Fruit fly (Drosophila melanogaster) whole organism, embryonic: ENCODE measurements around the gene Tgt.
A peak's percentile ranks its signal among the peaks of the same experiment; 100 is the strongest.

Source experiments
- Atf3 ChIP-seq: fragments of 200-800 bp; sonication (Bioruptor generic); optimal IDR thresholded peaks from 3 replicates; lab custom pipeline; 2016; ENCODE audit warnings: missing biosample characterization, missing genetic modification characterization
- CG10209 ChIP-seq: fragments of 200-800 bp; sonication (Bioruptor generic); optimal IDR thresholded peaks from 3 replicates; lab custom pipeline; 2017; ENCODE audit warnings: missing biosample characterization, mild to moderate bottlenecking, missing genetic modification characterization, missing genetic modification reagents
- CG10959 ChIP-seq: fragments of 200-800 bp; sonication (Bioruptor generic); IDR thresholded peaks from 2 replicates; pipeline ENCODE4 v1.3.6; 2022; ENCODE audit warnings: missing biosample characterization, missing genetic modification characterization
- CG10979 ChIP-seq: fragments of 200-800 bp; sonication (Bioruptor generic); optimal IDR thresholded peaks from 2 replicates; lab custom pipeline; 2018; ENCODE audit warnings: missing biosample characterization, mild to moderate bottlenecking, missing genetic modification characterization, moderate library complexity
- CG11398 ChIP-seq: fragments of 200-800 bp; sonication (Bioruptor generic); optimal IDR thresholded peaks from 2 replicates; lab custom pipeline; 2016; ENCODE audit warnings: missing biosample characterization, missing genetic modification characterization
- CG11723 ChIP-seq: fragments of 200-800 bp; sonication (Bioruptor generic); optimal IDR thresholded peaks from 2 replicates; lab custom pipeline; 2017; ENCODE audit warnings: missing biosample characterization, mild to moderate bottlenecking, missing genetic modification characterization
- CG12391 ChIP-seq: fragments of 200-800 bp; sonication (Bioruptor generic); optimal IDR thresholded peaks from 3 replicates; lab custom pipeline; 2018; ENCODE audit warnings: missing biosample characterization, mild to moderate bottlenecking, missing genetic modification characterization, moderate library complexity
- CG12744 ChIP-seq: fragments of 200-800 bp; sonication (Bioruptor generic); optimal IDR thresholded peaks from 2 replicates; lab custom pipeline; 2016; ENCODE audit warnings: missing biosample characterization, missing genetic modification characterization
- CG12769 ChIP-seq: fragments of 200-800 bp; sonication (Bioruptor generic); optimal IDR thresholded peaks from 2 replicates; lab custom pipeline; 2019; ENCODE audit warnings: missing biosample characterization, mild to moderate bottlenecking, missing genetic modification characterization, moderate library complexity
- CG13287 ChIP-seq: fragments of 200-800 bp; sonication (Bioruptor generic); IDR thresholded peaks from 2 replicates; pipeline ENCODE4 v1.3.6; 2022; ENCODE audit warnings: missing biosample characterization, missing genetic modification characterization; ENCODE audit not compliant: partially characterized antibody
- CG14050 ChIP-seq: fragments of 200-800 bp; sonication (Bioruptor generic); IDR thresholded peaks from 3 replicates; pipeline ENCODE4 v1.3.6; 2022; ENCODE audit warnings: missing biosample characterization, missing genetic modification characterization
- CG14965 ChIP-seq: fragments of 200-800 bp; sonication (Bioruptor generic); optimal IDR thresholded peaks from 2 replicates; lab custom pipeline; 2016; ENCODE audit warnings: missing biosample characterization, missing genetic modification characterization, borderline replicate concordance
- CG1603 ChIP-seq: fragments of 200-800 bp; sonication (Bioruptor generic); optimal IDR thresholded peaks from 2 replicates; lab custom pipeline; 2019; ENCODE audit warnings: missing biosample characterization, mild to moderate bottlenecking, missing genetic modification characterization, moderate library complexity
- CG1647 ChIP-seq: fragments of 200-800 bp; sonication (Bioruptor generic); optimal IDR thresholded peaks from 3 replicates; lab custom pipeline; 2016; ENCODE audit warnings: missing biosample characterization, missing genetic modification characterization
- CG1832 ChIP-seq: fragments of 200-800 bp; sonication (Bioruptor generic); optimal IDR thresholded peaks from 2 replicates; lab custom pipeline; 2017; ENCODE audit warnings: missing biosample characterization, mild to moderate bottlenecking, missing genetic modification characterization, inconsistent platforms
- CG30431 ChIP-seq: fragments of 200-800 bp; sonication (Bioruptor generic); optimal IDR thresholded peaks from 2 replicates; lab custom pipeline; 2017; ENCODE audit warnings: missing biosample characterization, missing genetic modification characterization
- CG31388 ChIP-seq: fragments of 200-800 bp; sonication (Bioruptor generic); optimal IDR thresholded peaks from 2 replicates; lab custom pipeline; 2016; ENCODE audit warnings: missing biosample characterization, missing genetic modification characterization
- CG32532 ChIP-seq: fragments of 200-800 bp; sonication (Bioruptor generic); IDR thresholded peaks from 2 replicates; pipeline ENCODE4 v1.3.6; 2022; ENCODE audit warnings: missing biosample characterization, missing genetic modification characterization
- CG32767 ChIP-seq: fragments of 200-800 bp; sonication (Bioruptor generic); IDR thresholded peaks from 2 replicates; pipeline ENCODE4 v1.3.6; 2022; ENCODE audit warnings: missing biosample characterization, missing genetic modification characterization
- CG34422 ChIP-seq: fragments of 200-800 bp; sonication (Bioruptor generic); IDR thresholded peaks from 3 replicates; pipeline ENCODE4 v1.3.6; 2022; ENCODE audit warnings: missing biosample characterization, missing genetic modification characterization
- CG4282 ChIP-seq: fragments of 200-800 bp; sonication (Bioruptor generic); optimal IDR thresholded peaks from 2 replicates; lab custom pipeline; 2016; ENCODE audit warnings: missing biosample characterization, missing genetic modification characterization
- CG4424 ChIP-seq: fragments of 200-800 bp; sonication (Bioruptor generic); optimal IDR thresholded peaks from 3 replicates; lab custom pipeline; 2016; ENCODE audit warnings: missing biosample characterization, missing genetic modification characterization
- CG7372 ChIP-seq: fragments of 200-800 bp; sonication (Bioruptor generic); IDR thresholded peaks from 2 replicates; pipeline ENCODE4 v1.3.6; 2022; ENCODE audit warnings: missing biosample characterization, missing genetic modification characterization
- D ChIP-seq, 2 experiments: fragments of 200-800 bp in 1 of 2; fragments of >200 bp in 1 of 2; sonication (Bioruptor generic) in 1 of 2; optimal IDR thresholded peaks; 2 replicates in 1 of 2; 3 replicates in 1 of 2; lab custom pipeline; 2017; ENCODE audit warnings: mild to moderate bottlenecking in 1 of 2, missing biosample characterization in 1 of 2, missing genetic modification characterization in 1 of 2, missing genetic modification reagents in 1 of 2
- D19A ChIP-seq: fragments of 200-800 bp; optimal IDR thresholded peaks from 3 replicates; lab custom pipeline; 2019; ENCODE audit warnings: missing biosample characterization, mild to moderate bottlenecking, missing genetic modification characterization, moderate library complexity
- Fer1 ChIP-seq: fragments of 200-800 bp; sonication (Bioruptor generic); optimal IDR thresholded peaks from 2 replicates; lab custom pipeline; 2017; ENCODE audit warnings: missing biosample characterization, mild to moderate bottlenecking, missing genetic modification characterization
- Gsc ChIP-seq: fragments of 200-800 bp; sonication (Bioruptor generic); IDR thresholded peaks from 2 replicates; pipeline ENCODE4 v1.3.6; 2022; ENCODE audit warnings: missing biosample characterization, missing genetic modification characterization
- Jarid2 ChIP-seq: fragments of 200-800 bp; sonication (Bioruptor generic); optimal IDR thresholded peaks from 3 replicates; lab custom pipeline; 2017; ENCODE audit warnings: mild to moderate bottlenecking, missing biosample characterization, missing genetic modification reagents, missing genetic modification characterization
- Lhr ChIP-seq: fragments of 200-800 bp; sonication (Bioruptor generic); optimal IDR thresholded peaks from 3 replicates; lab custom pipeline; 2017; ENCODE audit warnings: mild to moderate bottlenecking, missing biosample characterization, missing genetic modification reagents, missing genetic modification characterization
- Poxn ChIP-seq: fragments of 200-800 bp; sonication (Bioruptor generic); IDR thresholded peaks from 2 replicates; pipeline ENCODE4 v1.3.6; 2022; ENCODE audit warnings: missing biosample characterization, missing genetic modification characterization
- Six4 ChIP-seq: fragments of 200-800 bp; sonication (Bioruptor generic); optimal IDR thresholded peaks from 2 replicates; lab custom pipeline; 2016; ENCODE audit warnings: missing biosample characterization, missing genetic modification characterization
- abd-A ChIP-seq: fragments of 200-800 bp; sonication (Bioruptor generic); optimal IDR thresholded peaks from 3 replicates; lab custom pipeline; 2019; ENCODE audit warnings: missing biosample characterization, mild to moderate bottlenecking, missing genetic modification characterization, moderate library complexity
- al ChIP-seq: fragments of 200-800 bp; sonication (Bioruptor generic); IDR thresholded peaks from 2 replicates; pipeline ENCODE4 v1.3.6; 2022; ENCODE audit warnings: missing biosample characterization, missing genetic modification characterization
- cas ChIP-seq: fragments of 200-800 bp; sonication (Bioruptor generic); IDR thresholded peaks from 2 replicates; pipeline ENCODE4 v1.3.6; 2022; ENCODE audit warnings: missing biosample characterization, missing genetic modification characterization
- caup ChIP-seq: fragments of 200-800 bp; sonication (Bioruptor generic); optimal IDR thresholded peaks from 3 replicates; lab custom pipeline; 2017; ENCODE audit warnings: missing biosample characterization, mild to moderate bottlenecking, missing genetic modification characterization, moderate library complexity; ENCODE audit not compliant: severe bottlenecking
- dm ChIP-seq: fragments of 200-800 bp; sonication (Bioruptor generic); optimal IDR thresholded peaks from 3 replicates; lab custom pipeline; 2016; ENCODE audit warnings: missing biosample characterization, missing genetic modification characterization
- dmrt99B ChIP-seq: fragments of 200-800 bp; sonication (Bioruptor generic); optimal IDR thresholded peaks from 2 replicates; lab custom pipeline; 2018; ENCODE audit warnings: missing biosample characterization, mild to moderate bottlenecking, missing genetic modification characterization, moderate library complexity
- ewg ChIP-seq: fragments of 200-800 bp; sonication (Bioruptor generic); optimal IDR thresholded peaks from 3 replicates; lab custom pipeline; 2017; ENCODE audit warnings: mild to moderate bottlenecking, missing biosample characterization, missing genetic modification reagents, missing genetic modification characterization
- gcm2 ChIP-seq: fragments of 200-800 bp; sonication (Bioruptor generic); optimal IDR thresholded peaks from 2 replicates; lab custom pipeline; 2016; ENCODE audit warnings: missing biosample characterization, missing genetic modification characterization
- gt ChIP-seq: fragments of 200-800 bp; sonication (Bioruptor generic); IDR thresholded peaks from 2 replicates; pipeline ENCODE4 v1.3.6; 2022; ENCODE audit warnings: missing biosample characterization, missing genetic modification characterization
- hb ChIP-seq: fragments of 200-800 bp; sonication (Bioruptor generic); IDR thresholded peaks from 3 replicates; pipeline ENCODE4 v1.3.6; 2022; ENCODE audit warnings: missing biosample characterization, missing genetic modification characterization; ENCODE audit not compliant: partially characterized antibody
- inv ChIP-seq: fragments of 200-800 bp; sonication (Bioruptor generic); IDR thresholded peaks from 2 replicates; pipeline ENCODE4 v1.3.6; 2022; ENCODE audit warnings: missing biosample characterization, missing genetic modification characterization; ENCODE audit not compliant: partially characterized antibody
- lab ChIP-seq: fragments of 200-800 bp; sonication (Bioruptor generic); optimal IDR thresholded peaks from 3 replicates; lab custom pipeline; 2017; ENCODE audit warnings: missing biosample characterization, missing genetic modification characterization, mild to moderate bottlenecking, moderate library complexity, missing genetic modification reagents
- tgo ChIP-seq: fragments of 200-800 bp; sonication (Bioruptor generic); IDR thresholded peaks from 3 replicates; pipeline ENCODE4 v1.3.6; 2022; ENCODE audit warnings: missing biosample characterization, missing genetic modification characterization
- tll ChIP-seq, 2 experiments: fragments of 200-800 bp in 1 of 2; fragments of >200 bp in 1 of 2; sonication (Bioruptor generic) in 1 of 2; optimal IDR thresholded peaks; 2 replicates each; lab custom pipeline; 2017 to 2019; ENCODE audit warnings: missing biosample characterization in 2 of 2, missing genetic modification characterization in 2 of 2, mild to moderate bottlenecking in 1 of 2, moderate library complexity in 1 of 2
- tna ChIP-seq: fragments of 200-800 bp; sonication (Bioruptor generic); IDR thresholded peaks from 2 replicates; pipeline ENCODE4 v1.3.6; 2022; ENCODE audit warnings: missing biosample characterization, missing genetic modification characterization; ENCODE audit not compliant: partially characterized antibody
- z ChIP-seq: fragments of 200-800 bp; sonication (Bioruptor generic); IDR thresholded peaks from 3 replicates; pipeline ENCODE4 v1.3.6; 2022; ENCODE audit warnings: missing biosample characterization, missing genetic modification characterization

Tgt gene

DNA sequence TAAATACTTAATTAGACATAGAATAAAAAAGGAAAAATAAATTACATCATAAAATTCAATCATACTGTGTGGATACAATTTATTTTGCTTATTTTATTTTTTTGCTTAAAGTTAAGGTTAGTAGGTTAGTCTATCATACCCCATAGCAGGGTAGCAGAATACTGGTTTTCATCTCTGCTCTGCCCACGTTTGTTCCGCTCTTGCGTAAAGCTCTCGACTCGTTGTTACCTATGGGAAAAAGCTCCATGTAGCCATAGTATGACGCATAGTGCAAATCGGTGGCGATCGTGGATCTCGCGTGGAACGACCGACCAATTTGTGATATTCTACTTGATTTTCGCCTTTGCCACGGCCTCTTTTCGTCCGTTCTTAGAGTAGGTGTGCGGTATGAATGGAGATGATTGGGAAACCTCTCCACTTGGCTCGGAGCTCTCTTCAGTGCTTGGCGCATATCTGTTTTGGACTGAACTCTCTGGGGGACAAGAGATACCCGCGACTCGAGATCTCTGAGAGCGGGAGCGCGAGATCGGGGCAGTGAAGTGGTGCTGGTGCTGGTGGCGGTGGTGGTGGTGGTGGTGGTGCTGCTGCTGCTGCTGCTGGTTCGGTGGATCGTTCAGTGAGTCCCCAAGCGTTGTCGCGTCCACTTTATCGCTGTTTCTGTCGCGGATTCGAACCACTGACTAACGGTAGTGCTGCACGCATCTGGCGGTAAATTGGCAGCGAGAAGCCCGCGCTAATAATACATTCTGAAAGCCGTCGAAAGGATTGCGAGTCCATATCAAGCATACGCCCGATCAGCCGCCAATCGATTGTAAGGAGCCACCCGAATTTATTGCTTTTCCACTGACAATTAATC is 2.0 kb downstream of the Tgt start, which contains the start of gene CG5001 (continued):
- TF ChIP-seq CG4424 (peak; percentile 80), CG7372 (peak; percentile 80), CG14050 (peak; percentile 75), CG30431 (GFP tag; lab: Kevin White, UChicago) (peak; percentile 39), CG31388 (GFP tag; lab: Kevin White, UChicago) (peak; percentile 70), CG14965 (no peak), CG11398 (GFP tag; lab: Kevin White, UChicago) (no peak), CG12769 (peak; percentile 90), D19A (tag; lab: Kevin White, UChicago) (peak; percentile 82), cas (peak; percentile 81; the same call in 1 of the 2 replicates), caup (GFP tag; lab: Kevin White, UChicago) (peak; percentile 73), tna (no peak), abd-A (tag; lab: Kevin White, UChicago) (no peak), inv (peak; percentile 24; the same call in 1 of the 2 replicates), CG4282 (GFP tag; lab: Kevin White, UChicago) (no peak), z (GFP tag; lab: Robert Waterston, UW) (no peak), gt (GFP tag; lab: Robert Waterston, UW) (peak; percentile 47; the same call in 1 of the 2 replicates), Jarid2 (GFP tag; lab: Kevin White, UChicago) (peak; percentile 83), hb (no peak), CG12391 (peak; percentile 93), al (peak; percentile 82), CG10209 (peak; percentile 76), Gsc (peak; percentile 40; the same call in 1 of the 2 replicates), CG32532 (peak; percentile 95), CG1603 (tag; lab: Kevin White, UChicago) (peak; percentile 84), Fer1 (GFP tag; lab: Kevin White, UChicago) (peak; percentile 87), Six4 (GFP tag; lab: Kevin White, UChicago) (peak; percentile 77), tgo (peak; percentile 93), tll (GFP tag; optimal IDR thresholded peaks at IDR 0.05; lab: Kevin White, UChicago) (no peak), CG12744 (GFP tag; lab: Kevin White, UChicago) (peak; percentile 56), CG1832 (GFP tag; lab: Kevin White, UChicago) (no peak), dmrt99B (tag; lab: Kevin White, UChicago) (no peak), CG10979 (tag; lab: Kevin White, UChicago) (peak; percentile 84), Lhr (GFP tag; lab: Kevin White, UChicago) (peak; percentile 19), ewg (GFP tag; lab: Kevin White, UChicago) (peak; percentile 68), lab (GFP tag; lab: Kevin White, UChicago) (peak; percentile 94), dm (GFP tag; lab: Kevin White, UChicago) (peak; percentile 34), Atf3 (peak; percentile 28), Poxn (GFP tag; lab: Robert Waterston, UW) (no peak), CG1647 (peak; percentile 64), gcm2 (peak; percentile 77), CG32767 (peak; percentile 54), CG11723 (GFP tag; lab: Kevin White, UChicago) (no peak), CG13287 (GFP tag; lab: Robert Waterston, UW) (peak; percentile 58), CG34422 (GFP tag; lab: Robert Waterston, UW) (peak; percentile 83), D (optimal IDR thresholded peaks at IDR 0.05; lab: Kevin White, UChicago) (no peak), D (GFP tag; optimal IDR thresholded peaks at IDR 0.05; lab: Kevin White, UChicago) (no peak), CG10959 (GFP tag; lab: Robert Waterston, UW) (0 out of 2 replicates have a peak, but pooled peaks have one; percentile 39)
